Fruit fly (Drosophila melanogaster) ovary, adult (tissue): ENCODE measurements around the gene CG9582.

Experiments used
- CG17801 ChIP-seq: fragments of 200-800 bp; optimal IDR thresholded peaks from 2 replicates; lab custom pipeline; 2019; ENCODE audit warnings: missing biosample characterization, mild to moderate bottlenecking, missing genetic modification characterization, moderate library complexity; ENCODE audit not compliant: partially characterized antibody

Gene CG9582

DNA sequence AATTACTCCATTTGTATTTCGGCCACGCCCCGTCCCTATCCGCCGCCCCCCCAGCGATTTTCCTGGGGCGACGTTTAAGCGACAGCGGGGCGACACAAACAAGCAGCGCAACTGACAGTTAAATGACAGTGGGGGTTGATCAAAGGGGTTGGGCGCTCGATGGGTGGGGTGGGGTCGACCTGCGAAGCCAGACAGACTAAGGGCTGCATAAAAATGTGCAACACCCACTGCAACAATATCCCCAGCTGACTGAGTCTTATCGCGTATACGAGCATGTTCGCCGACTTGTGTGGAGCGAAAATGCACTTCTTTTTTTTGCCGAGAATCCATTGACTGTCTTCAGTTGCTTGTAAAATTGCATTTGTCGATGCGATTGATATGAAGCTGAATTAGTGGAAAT is at the start of gene CG9582:
CG9582 (minus strand) TSS at position 101 of the 400 bp plus-strand sequence.
- no peak for TF ChIP-seq CG17801 (GFP tag; lab: Kevin White, UChicago)

DNA sequence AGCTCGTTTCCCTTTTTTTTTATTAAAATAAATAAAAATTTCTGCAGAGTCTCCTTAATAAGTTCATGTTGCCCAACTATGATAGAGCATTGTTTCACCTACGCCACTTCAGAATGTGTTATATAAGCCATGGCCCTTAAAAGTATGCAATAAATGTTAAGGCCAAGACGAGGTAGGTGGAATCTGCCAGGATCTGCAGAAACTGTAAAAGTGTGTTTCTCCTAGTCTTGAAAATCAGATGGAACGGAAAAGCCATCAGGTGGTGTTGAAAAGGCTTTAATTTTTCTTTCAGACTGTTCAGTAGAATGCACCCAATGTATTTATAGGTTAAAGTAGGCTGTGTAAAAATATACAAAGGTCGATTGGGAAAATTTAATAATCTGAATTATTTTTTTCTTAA is 45.2 kb upstream of the CG9582 start, which contains the start of gene CG12439:
CG12439 (plus strand) TSS at position 301 of the 400 bp plus-strand sequence.
- TF ChIP-seq CG17801 (GFP tag; lab: Kevin White, UChicago) = no peak

- no peak for TF ChIP-seq CG17801 (GFP tag; lab: Kevin White, UChicago)
Measured at dm6 chr2L:9071094-9071612, 39.5 kb upstream of the CG9582 start, which contains the start of gene DIP-zeta. Gene DIP-zeta (minus strand): TSS chr2L:9071164.

DNA sequence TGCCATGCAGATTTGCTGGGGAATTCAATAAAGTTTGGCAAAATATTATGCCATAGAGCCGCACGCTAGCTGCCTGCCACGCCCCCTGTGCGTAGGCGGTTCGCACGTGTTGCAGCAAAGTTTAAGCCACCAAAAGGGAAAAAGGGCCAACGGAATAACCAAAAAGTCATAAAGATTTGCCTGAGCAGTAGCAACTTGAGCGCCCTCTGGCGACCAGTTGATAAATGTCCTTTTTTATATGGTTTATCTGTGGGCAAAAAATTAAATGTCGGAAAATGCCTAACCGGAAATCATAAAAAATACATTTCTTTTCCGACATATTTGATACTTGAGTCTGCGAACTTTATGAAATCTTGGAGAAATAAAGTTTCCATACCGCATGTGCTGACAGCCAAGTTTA is 35.5 kb upstream of the CG9582 start:
- no peak for TF ChIP-seq CG17801 (GFP tag; lab: Kevin White, UChicago)

- TF ChIP-seq CG17801 (GFP tag; lab: Kevin White, UChicago) = no peak
Measured at dm6 chr2L:9026157-9026556, 5.5 kb downstream of the CG9582 start.

- no peak for TF ChIP-seq CG17801 (GFP tag; lab: Kevin White, UChicago)
Measured at dm6 chr2L:9019438-9019837, 12.2 kb downstream of the CG9582 start.

DNA sequence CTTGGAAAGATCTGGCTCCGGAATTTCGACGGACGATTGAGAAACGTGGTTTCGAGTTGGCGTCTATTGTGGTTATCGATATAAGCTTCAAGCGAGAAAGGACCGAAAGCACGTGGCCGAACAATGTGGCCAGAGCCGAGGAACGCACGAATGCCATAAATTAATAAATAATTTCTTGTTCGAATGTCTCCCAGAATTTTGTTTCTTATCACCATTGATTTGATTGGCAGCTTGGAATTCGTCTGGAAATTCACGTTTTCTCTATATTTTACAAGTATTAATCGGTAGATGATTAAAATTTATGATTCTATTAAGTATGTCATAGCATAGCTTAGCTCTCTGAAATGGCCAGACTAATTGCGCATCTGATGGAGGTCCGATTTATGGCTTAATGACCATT is 17.7 kb downstream of the CG9582 start, which contains the start of gene Rcd-1r:
Rcd-1r (minus strand) TSS at position 101 of the 400 bp plus-strand sequence.
- no peak for TF ChIP-seq CG17801 (GFP tag; lab: Kevin White, UChicago)

DNA sequence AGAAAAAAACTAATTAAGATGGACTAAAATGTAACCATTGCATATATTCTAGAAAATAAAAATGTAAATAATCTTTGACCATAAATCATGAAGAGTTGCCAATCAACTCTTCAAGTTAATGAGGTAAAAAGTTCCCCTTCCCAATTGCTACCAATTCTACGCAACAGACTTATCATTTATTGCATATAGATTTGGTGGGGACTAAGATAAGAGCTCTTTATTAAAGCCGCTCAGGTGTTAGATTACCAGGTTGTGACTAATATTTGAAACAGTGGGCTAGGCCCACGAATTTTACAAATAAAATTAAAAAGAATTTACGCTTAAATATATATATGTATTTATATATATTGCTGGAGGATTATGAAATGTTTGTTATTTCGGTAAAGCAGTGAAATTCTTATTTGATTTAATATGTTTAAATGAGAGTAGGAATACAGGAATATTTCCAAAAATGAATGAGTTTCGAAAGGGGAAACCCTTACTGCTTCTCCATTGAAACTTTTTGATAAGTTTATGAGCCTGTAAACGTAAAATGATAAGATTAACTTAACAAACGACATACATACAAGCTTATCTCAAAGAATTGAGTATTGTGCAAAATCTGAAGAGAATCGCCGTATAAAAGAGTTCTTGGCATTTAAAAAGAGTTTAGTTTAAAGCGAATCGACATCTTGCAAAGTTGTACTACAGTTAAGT is 19.9 kb downstream of the CG9582 start, which contains the start of gene CG13102:
CG13102 (plus strand) TSS at position 646 of the 696 bp plus-strand sequence.
- TF ChIP-seq CG17801 (GFP tag; lab: Kevin White, UChicago) = no peak

DNA sequence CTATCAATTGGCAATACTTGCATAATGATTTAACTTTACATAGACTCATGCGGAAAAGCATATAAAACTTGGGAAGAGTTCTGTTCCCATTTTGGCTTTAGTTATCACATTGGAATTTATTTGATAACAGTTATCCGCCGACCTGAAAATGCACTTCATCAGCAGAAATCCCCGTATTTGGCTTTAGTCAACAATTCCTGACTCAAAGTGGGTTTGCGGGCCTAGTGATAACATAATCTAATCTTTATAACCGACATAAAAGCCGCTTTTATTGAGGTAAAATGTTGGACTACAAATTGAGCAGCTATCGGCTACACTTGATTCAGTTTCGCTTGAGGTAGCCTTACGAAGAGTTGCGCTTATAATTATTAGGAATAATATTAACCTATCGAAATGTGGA is 21.4 kb downstream of the CG9582 start, which contains the start of gene CG9568:
CG9568 (plus strand) TSS at position 317 of the 400 bp plus-strand sequence.
- TF ChIP-seq CG17801 (GFP tag; lab: Kevin White, UChicago) = no peak

dm6 chr2L:8998237-8998636 is 33.4 kb downstream of the CG9582 start, which contains the start of gene Try29F:
Gene Try29F (plus strand): TSS chr2L:8998537.
- TF ChIP-seq CG17801 (GFP tag; lab: Kevin White, UChicago) = no peak

DNA sequence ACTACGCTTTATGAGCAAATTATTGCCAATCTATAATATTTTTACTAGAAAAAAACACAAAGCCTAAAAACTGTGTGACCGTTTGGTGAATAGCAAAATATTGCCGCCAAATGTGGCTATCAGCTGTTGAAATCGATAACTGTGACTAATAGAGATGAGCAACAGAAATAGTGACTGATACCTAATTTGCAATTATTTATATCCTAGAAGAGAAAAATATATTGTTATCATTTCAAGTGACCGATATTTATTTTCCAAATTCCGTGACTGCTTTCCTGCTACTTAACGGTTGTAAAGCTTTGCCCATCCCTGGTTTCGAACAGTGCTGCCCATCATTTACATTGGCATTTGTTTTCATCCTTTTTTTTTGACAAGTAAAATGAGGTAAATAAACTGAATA is 34.4 kb downstream of the CG9582 start, which contains the start of the genes alien and CG18661:
alien (minus strand) TSS at position 95 of the 400 bp plus-strand sequence.
CG18661 (plus strand) TSS at position 321 of the 400 bp plus-strand sequence.
- no peak for TF ChIP-seq CG17801 (GFP tag; lab: Kevin White, UChicago)

DNA sequence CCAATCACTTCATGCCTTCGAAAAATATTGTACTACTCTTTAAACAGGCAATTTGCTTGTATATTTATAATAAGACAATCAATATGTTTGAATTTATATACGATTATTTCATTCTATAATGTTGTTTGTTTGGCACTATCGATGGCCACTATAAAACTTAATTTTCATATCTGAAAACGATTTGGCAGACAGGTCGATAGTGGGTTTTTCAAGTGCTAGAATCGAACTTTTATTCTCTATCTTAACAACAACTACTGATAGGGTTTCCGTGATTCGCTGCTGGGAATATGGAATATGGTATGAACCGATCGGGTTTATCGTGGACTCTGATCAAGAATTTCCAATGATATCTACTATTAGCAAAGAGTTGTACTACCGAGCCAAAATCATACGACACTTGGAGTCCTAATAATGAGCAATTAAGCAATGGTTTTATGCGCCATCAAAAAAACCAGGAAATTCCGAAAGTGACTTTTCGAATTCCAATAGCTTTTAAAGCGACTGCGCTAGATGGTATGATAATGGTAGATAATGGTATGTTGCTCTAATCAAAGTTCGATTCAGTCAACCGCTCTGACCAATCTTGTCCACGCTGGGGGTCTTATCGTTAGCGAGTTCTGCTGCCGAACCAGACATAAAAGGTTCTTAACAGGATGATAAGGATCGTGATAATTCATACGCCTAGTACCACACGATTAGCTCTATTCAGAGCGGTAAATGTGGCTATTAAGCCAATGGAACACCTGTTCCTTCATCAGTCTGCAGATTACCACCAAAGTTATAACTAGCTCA is 37.8 kb downstream of the CG9582 start, which contains the start of gene CG17906:
CG17906 (plus strand) TSS at position 742 of the 792 bp plus-strand sequence.
- TF ChIP-seq CG17801 (GFP tag; lab: Kevin White, UChicago) = no peak

DNA sequence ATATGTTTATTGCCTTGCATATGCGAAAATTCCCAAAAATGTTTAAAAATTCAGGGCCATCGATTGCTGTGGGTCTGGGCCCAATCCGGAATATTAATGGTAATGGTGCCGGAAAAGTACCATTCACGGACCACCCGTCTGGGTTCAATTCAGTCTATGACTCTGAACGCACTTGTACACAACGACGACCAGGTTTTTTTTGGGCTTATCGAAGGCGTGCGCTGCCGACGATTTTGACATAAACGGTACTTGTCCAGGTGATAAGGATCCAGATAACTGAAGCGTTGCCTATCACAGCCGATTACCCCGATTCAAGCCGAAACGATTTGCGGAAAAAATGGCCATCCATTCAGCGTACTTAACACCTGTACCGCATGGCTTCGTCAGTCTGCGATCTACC is 40.1 kb downstream of the CG9582 start, which contains the start of gene CG9555:
CG9555 (plus strand) TSS at position 153 of the 400 bp plus-strand sequence.
- TF ChIP-seq CG17801 (GFP tag; lab: Kevin White, UChicago) = no peak

DNA sequence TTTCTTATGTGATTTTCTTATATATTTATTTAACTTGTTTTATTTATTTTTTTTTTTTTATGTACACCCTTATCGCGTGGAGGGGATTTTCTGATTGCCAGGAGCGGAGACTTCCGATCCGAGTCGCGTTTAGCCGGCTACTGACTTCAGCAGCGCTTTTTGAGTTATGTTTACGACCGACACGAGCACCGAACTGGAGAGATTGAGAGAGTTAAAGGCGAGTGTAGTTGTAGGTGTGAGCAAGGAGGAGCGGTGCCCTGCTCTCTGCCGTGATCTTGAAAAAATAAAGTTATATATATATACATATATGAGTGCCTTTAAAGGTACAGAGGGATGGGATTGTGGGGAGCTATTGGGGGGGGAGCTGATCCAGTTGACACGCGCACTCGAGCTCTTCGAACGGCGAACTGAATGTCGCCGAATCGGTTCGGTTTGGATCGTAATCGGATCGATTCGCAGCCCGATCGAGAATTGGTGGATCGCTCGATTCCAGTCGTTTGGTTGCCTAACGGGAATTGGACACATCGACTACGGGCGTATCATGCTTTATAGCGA is 42.5 kb downstream of the CG9582 start, which contains the start of gene rost:
rost (minus strand) TSS at position 503 of the 555 bp plus-strand sequence.
- TF ChIP-seq CG17801 (GFP tag; lab: Kevin White, UChicago) = peak; percentile 30
